Fruit fly (Drosophila melanogaster) S2 (cell line): ENCODE results near the gene HIPP1.

Source experiments
- CG8478 ChIP-seq: fragments of >200 bp; optimal IDR thresholded peaks from 2 replicates; lab custom pipeline; 2018
- CTCF ChIP-seq, 2 experiments: fragments of >200 bp; optimal IDR thresholded peaks; 2 replicates each; lab custom pipeline; 2018

dm6 chr3L:20778224-20779063, 31.0 kb upstream of the HIPP1 start, which contains the start of the genes Pex16 and Pex14:
- no peak for TF ChIP-seq CG8478
- TF ChIP-seq CTCF (optimal IDR thresholded peaks at IDR 0.05; lab: Kevin White, UChicago) = no peak
